Worm (Caenorhabditis elegans) whole organism, mixed stage, embryonic: Measurements from ENCODE around the gene pod-1.
"Not testable (repeated sequence)": the region's sequence is repeated elsewhere in the genome, so short reads cannot be mapped to it uniquely, and the experiment has no call there.

Source experiments
- M03D4.4 ChIP-seq: sonication (generic microtip); optimal IDR thresholded peaks from 2 replicates; lab custom pipeline; 2017; ENCODE audit warnings: mild to moderate bottlenecking, missing genetic modification characterization, missing compliant biosample characterization
- bed-3 ChIP-seq: fragments of 200-800 bp; sonication (Bioruptor generic); optimal IDR thresholded peaks from 3 replicates; lab custom pipeline; 2018; ENCODE audit warnings: mild to moderate bottlenecking, missing genetic modification characterization, moderate library complexity, missing compliant biosample characterization
- blmp-1 ChIP-seq: fragments of 150-350 bp; optimal IDR thresholded peaks from 2 replicates; lab custom pipeline; 2014; ENCODE audit warnings: missing biosample characterization, missing genetic modification characterization
- ceh-39 ChIP-seq: fragments of 150-350 bp; optimal IDR thresholded peaks from 2 replicates; lab custom pipeline; 2014; ENCODE audit warnings: missing biosample characterization, missing genetic modification characterization
- ceh-43 ChIP-seq: fragments of 200-800 bp; sonication (Bioruptor generic); optimal IDR thresholded peaks from 2 replicates; lab custom pipeline; 2018; ENCODE audit warnings: mild to moderate bottlenecking, missing genetic modification characterization, moderate library complexity, missing compliant biosample characterization
- ceh-83 ChIP-seq: fragments of 200-800 bp; sonication (Bioruptor generic); optimal IDR thresholded peaks from 2 replicates; lab custom pipeline; 2018; ENCODE audit warnings: mild to moderate bottlenecking, missing genetic modification characterization, missing compliant biosample characterization
- ces-1 ChIP-seq: fragments of 150-350 bp; optimal IDR thresholded peaks from 2 replicates; lab custom pipeline; 2014; ENCODE audit warnings: missing biosample characterization, missing genetic modification reagents, missing genetic modification characterization
- drap-1 ChIP-seq: fragments of 200-800 bp; sonication (Bioruptor generic); optimal IDR thresholded peaks from 3 replicates; lab custom pipeline; 2018; ENCODE audit warnings: mild to moderate bottlenecking, missing genetic modification characterization, missing compliant biosample characterization
- elt-1 ChIP-seq: sonication (generic microtip); optimal IDR thresholded peaks from 2 replicates; lab custom pipeline; 2017; ENCODE audit warnings: missing genetic modification characterization, mild to moderate bottlenecking, missing compliant biosample characterization, antibody characterized with exemption, moderate library complexity, borderline replicate concordance; ENCODE audit not compliant: insufficient read depth
- elt-3 ChIP-seq: fragments of 150-350 bp; optimal IDR thresholded peaks from 2 replicates; lab custom pipeline; 2014; ENCODE audit warnings: missing biosample characterization, missing genetic modification characterization
- flh-1 ChIP-seq: fragments of 200-800 bp; sonication (Bioruptor generic); optimal IDR thresholded peaks from 2 replicates; lab custom pipeline; 2018; ENCODE audit warnings: mild to moderate bottlenecking, missing genetic modification characterization, moderate library complexity, missing compliant biosample characterization
- ham-2 ChIP-seq: fragments of 200-800 bp; sonication (Bioruptor generic); optimal IDR thresholded peaks from 2 replicates; lab custom pipeline; 2018; ENCODE audit warnings: mild to moderate bottlenecking, missing genetic modification characterization, missing compliant biosample characterization
- hlh-1 ChIP-seq: fragments of 150-350 bp; optimal IDR thresholded peaks from 2 replicates; lab custom pipeline; 2014; ENCODE audit warnings: missing biosample characterization, missing genetic modification reagents, missing genetic modification characterization
- lin-13 ChIP-seq: fragments of 150-350 bp; optimal IDR thresholded peaks from 2 replicates; lab custom pipeline; 2014; ENCODE audit warnings: missing biosample characterization, missing genetic modification characterization
- lin-32 ChIP-seq: fragments of 200-800 bp; sonication (Bioruptor generic); optimal IDR thresholded peaks from 2 replicates; lab custom pipeline; 2018; ENCODE audit warnings: mild to moderate bottlenecking, missing genetic modification characterization, missing compliant biosample characterization
- lsy-2 ChIP-seq: fragments of 150-350 bp; optimal IDR thresholded peaks from 2 replicates; lab custom pipeline; 2014; ENCODE audit warnings: missing biosample characterization, missing genetic modification characterization
- mab-5 ChIP-seq: fragments of 150-350 bp; optimal IDR thresholded peaks from 2 replicates; lab custom pipeline; 2014; ENCODE audit warnings: missing biosample characterization, missing genetic modification characterization
- mep-1 ChIP-seq: fragments of 150-350 bp; optimal IDR thresholded peaks from 2 replicates; lab custom pipeline; 2017; ENCODE audit warnings: missing biosample characterization, missing genetic modification reagents, missing genetic modification characterization, inconsistent platforms
- nhr-12 ChIP-seq: fragments of 150-350 bp; optimal IDR thresholded peaks from 2 replicates; lab custom pipeline; 2014; ENCODE audit warnings: missing biosample characterization, missing genetic modification characterization
- nhr-2 ChIP-seq: fragments of 150-350 bp; optimal IDR thresholded peaks from 2 replicates; lab custom pipeline; 2014; ENCODE audit warnings: missing biosample characterization, missing genetic modification characterization
- nhr-237 ChIP-seq: fragments of 150-350 bp; optimal IDR thresholded peaks from 2 replicates; lab custom pipeline; 2014; ENCODE audit warnings: missing biosample characterization, missing genetic modification characterization
- nhr-28 ChIP-seq: fragments of 150-350 bp; optimal IDR thresholded peaks from 2 replicates; lab custom pipeline; 2014; ENCODE audit warnings: missing biosample characterization, missing genetic modification characterization
- nhr-76 ChIP-seq: sonication (generic microtip); optimal IDR thresholded peaks from 2 replicates; lab custom pipeline; 2017; ENCODE audit warnings: missing biosample characterization, missing genetic modification characterization
- pha-4 ChIP-seq: fragments of 150-350 bp; optimal IDR thresholded peaks from 2 replicates; lab custom pipeline; 2018; ENCODE audit warnings: missing biosample characterization, missing genetic modification reagents, missing genetic modification characterization
- sem-2 ChIP-seq: fragments of 200-800 bp; sonication (Bioruptor generic); optimal IDR thresholded peaks from 2 replicates; lab custom pipeline; 2018; ENCODE audit warnings: mild to moderate bottlenecking, missing genetic modification characterization, missing compliant biosample characterization
- snpc-4 ChIP-seq: fragments of 150-350 bp; optimal IDR thresholded peaks from 2 replicates; lab custom pipeline; 2014; ENCODE audit warnings: missing biosample characterization, missing genetic modification characterization
- tbx-8 ChIP-seq: fragments of 200-800 bp; sonication (Bioruptor generic); optimal IDR thresholded peaks from 2 replicates; lab custom pipeline; 2018; ENCODE audit warnings: mild to moderate bottlenecking, missing genetic modification characterization, moderate library complexity, missing compliant biosample characterization
- unc-120 ChIP-seq: sonication (generic microtip); optimal IDR thresholded peaks from 2 replicates; lab custom pipeline; 2017; ENCODE audit warnings: missing genetic modification characterization, missing compliant biosample characterization; ENCODE audit not compliant: poor library complexity, severe bottlenecking
- unc-39 ChIP-seq: fragments of 150-350 bp; optimal IDR thresholded peaks from 2 replicates; lab custom pipeline; 2014; ENCODE audit warnings: missing biosample characterization, missing genetic modification characterization
- unc-62 ChIP-seq: fragments of 150-350 bp; optimal IDR thresholded peaks from 2 replicates; lab custom pipeline; 2014; ENCODE audit warnings: missing biosample characterization, missing genetic modification reagents, missing genetic modification characterization
- zip-8 ChIP-seq: fragments of 150-350 bp; optimal IDR thresholded peaks from 2 replicates; lab custom pipeline; 2014; ENCODE audit warnings: missing biosample characterization, missing genetic modification characterization
- ztf-11 ChIP-seq: fragments of 150-350 bp; optimal IDR thresholded peaks from 2 replicates; lab custom pipeline; 2014; ENCODE audit warnings: missing biosample characterization, missing genetic modification characterization

The pod-1 gene

DNA sequence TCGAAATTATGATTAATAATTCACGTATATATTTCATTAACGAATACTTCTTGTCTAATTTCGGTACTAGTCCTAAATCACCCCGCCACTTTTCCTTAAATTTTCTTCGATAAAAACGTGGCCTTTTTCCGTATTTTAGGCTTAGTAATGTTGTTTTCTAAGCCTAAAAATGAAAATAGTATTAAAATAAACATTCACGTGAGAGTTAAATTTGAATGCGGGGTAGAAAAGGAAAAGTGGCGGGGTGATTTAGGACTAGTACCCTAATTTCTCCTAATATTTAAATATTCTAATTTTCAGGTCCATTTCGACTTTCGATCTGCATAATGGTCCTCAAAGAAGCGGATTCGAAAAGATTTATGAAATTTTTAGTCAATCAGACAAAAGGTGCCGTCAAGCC lies 25.0 kb downstream of the pod-1 start, which contains the start of gene T28A8.6:
Gene T28A8.6, plus strand, starts transcription at position 301 of the 400 bp plus-strand sequence.
- not testable (repeated sequence) for TF ChIP-seq unc-120; lsy-2; unc-39 (tag; lab: Kevin White, UChicago)

DNA sequence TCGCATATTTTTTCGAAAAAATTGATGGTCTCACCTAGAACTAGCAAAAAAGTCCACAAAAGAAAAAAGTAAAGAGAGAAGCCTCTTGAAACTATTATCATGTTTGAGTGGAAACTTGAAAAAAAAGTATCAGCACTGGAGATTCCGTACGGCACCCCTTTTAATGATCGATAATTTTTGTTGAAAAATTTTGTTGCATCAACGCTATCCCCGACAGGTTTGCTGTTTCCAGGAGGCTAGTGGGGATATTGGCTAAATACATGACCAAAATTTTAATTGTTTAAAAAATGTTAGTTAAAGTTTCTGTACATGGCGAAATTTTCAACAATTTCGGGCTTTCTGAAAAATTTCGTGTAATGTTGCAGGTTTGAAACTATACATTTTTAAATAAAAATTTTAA lies 28.4 kb downstream of the pod-1 start, which contains the start of gene T28A8.2:
Gene T28A8.2, minus strand, starts transcription at position 101 of the 400 bp plus-strand sequence.
- TF ChIP-seq ceh-43 (GFP tag; lab: Kevin White, UChicago) (no peak), ztf-11 (tag; lab: Kevin White, UChicago) (no peak), nhr-76 (tag; lab: Kevin White, UChicago) (no peak), tbx-8 (GFP tag; lab: Kevin White, UChicago) (no peak), nhr-237 (tag; lab: Kevin White, UChicago) (no peak), unc-62 (GFP tag; lab: Kevin White, UChicago) (no peak), mab-5 (no peak), lsy-2 (no peak), elt-3 (tag; lab: Kevin White, UChicago) (no peak), lin-13 (tag; lab: Kevin White, UChicago) (no peak), sem-2 (GFP tag; lab: Kevin White, UChicago) (no peak), elt-1 (tag; lab: Kevin White, UChicago) (no peak), zip-8 (tag; lab: Kevin White, UChicago) (no peak), lin-32 (no peak), ces-1 (GFP tag; lab: Kevin White, UChicago) (no peak), pha-4 (tag; lab: Kevin White, UChicago) (no peak), ceh-39 (tag; lab: Kevin White, UChicago) (no peak)

DNA sequence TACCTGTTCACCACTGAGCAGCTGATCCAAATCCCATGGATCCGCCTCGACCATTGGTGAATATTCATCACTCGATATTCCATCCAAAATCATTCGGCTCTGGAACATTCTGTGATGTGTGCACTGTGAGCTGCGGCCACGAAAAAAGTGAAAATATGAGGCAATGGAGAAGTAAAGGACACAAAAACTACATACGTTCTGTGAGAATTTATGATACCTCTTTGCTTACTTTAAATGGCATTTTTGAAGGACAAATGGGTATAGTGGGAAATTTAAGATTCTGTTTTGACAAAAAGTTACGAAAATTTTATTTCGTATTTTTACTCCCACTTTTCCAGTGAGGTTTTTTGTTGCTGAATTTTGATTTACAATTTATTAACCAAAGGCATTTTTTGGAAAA lies 31.5 kb downstream of the pod-1 start, which contains the start of gene twk-40:
Gene twk-40, minus strand, starts transcription at position 101 of the 400 bp plus-strand sequence.
- TF ChIP-seq nhr-2 (no peak), hlh-1 (tag; lab: Kevin White, UChicago) (no peak), drap-1 (GFP tag; lab: Kevin White, UChicago) (no peak), unc-62 (GFP tag; lab: Kevin White, UChicago) (no peak), elt-3 (tag; lab: Kevin White, UChicago) (no peak), lsy-2 (no peak), elt-1 (tag; lab: Kevin White, UChicago) (no peak), nhr-28 (tag; lab: Kevin White, UChicago) (no peak), mep-1 (tag; lab: Kevin White, UChicago) (no peak), snpc-4 (tag; lab: Kevin White, UChicago) (no peak), ces-1 (GFP tag; lab: Kevin White, UChicago) (no peak), ceh-43 (GFP tag; lab: Kevin White, UChicago) (no peak), lin-13 (tag; lab: Kevin White, UChicago) (no peak), nhr-237 (tag; lab: Kevin White, UChicago) (no peak), mab-5 (no peak)

DNA sequence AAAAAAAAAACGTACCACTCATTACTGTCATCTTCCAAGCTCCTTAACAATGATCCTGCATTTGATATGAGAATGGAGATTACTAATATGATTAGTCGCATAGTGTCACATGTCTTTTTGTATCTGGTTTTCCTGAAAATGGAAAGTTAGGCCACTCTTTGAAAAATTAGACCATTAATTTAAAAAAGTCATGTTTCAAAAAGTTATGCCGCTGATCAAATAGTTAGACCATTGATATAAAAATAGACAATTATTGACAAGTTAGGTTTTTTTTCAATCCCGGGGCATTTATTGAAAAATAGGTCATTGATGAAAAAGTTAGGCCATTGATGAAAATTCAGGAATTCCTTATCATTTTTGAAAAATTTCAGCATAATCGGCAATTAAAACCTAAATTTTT lies 39.9 kb downstream of the pod-1 start, which contains the start of gene acc-4:
Gene acc-4, minus strand, starts transcription at position 101 of the 400 bp plus-strand sequence.
- TF ChIP-seq unc-39 (tag; lab: Kevin White, UChicago) (no peak), nhr-12 (tag; lab: Kevin White, UChicago) (no peak), lin-32 (no peak), nhr-28 (tag; lab: Kevin White, UChicago) (no peak), elt-3 (tag; lab: Kevin White, UChicago) (no peak), lsy-2 (no peak), ceh-43 (GFP tag; lab: Kevin White, UChicago) (no peak), hlh-1 (tag; lab: Kevin White, UChicago) (no peak), mab-5 (no peak), ces-1 (GFP tag; lab: Kevin White, UChicago) (no peak), nhr-2 (no peak), bed-3 (no peak), unc-120 (no peak), elt-1 (tag; lab: Kevin White, UChicago) (no peak)

DNA sequence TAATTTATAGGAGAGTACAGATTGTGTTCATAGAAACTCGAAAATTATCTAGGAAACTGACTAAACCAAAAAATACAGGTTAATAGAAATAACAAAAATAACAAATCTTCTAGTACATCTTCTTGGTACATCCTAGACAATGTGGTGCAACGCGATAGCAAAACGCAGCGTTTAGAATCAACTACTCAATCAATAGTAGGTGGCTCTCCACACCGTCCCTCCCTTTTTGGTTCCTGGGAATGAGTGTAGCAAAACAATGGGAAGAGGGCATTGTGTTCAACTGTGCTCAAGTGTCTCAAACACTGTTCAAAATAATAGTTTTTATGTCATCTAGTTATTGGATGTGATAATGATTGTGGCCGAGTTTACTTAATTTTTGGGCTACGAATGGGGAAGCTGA lies 47.2 kb downstream of the pod-1 start, which contains the start of gene T27E9.6:
Gene T27E9.6, minus strand, starts transcription at position 101 of the 400 bp plus-strand sequence.
- TF ChIP-seq hlh-1 (tag; lab: Kevin White, UChicago) (no peak), nhr-237 (tag; lab: Kevin White, UChicago) (no peak), M03D4.4 (no peak), mab-5 (no peak), snpc-4 (tag; lab: Kevin White, UChicago) (no peak), zip-8 (tag; lab: Kevin White, UChicago) (no peak), ceh-83 (GFP tag; lab: Kevin White, UChicago) (no peak), blmp-1 (tag; lab: Kevin White, UChicago) (no peak), elt-3 (tag; lab: Kevin White, UChicago) (no peak), flh-1 (no peak), tbx-8 (GFP tag; lab: Kevin White, UChicago) (no peak), lin-13 (tag; lab: Kevin White, UChicago) (no peak), ham-2 (no peak)
- TF ChIP-seq, all 35 proteins: peak for 0
